Worm (Caenorhabditis elegans) whole organism, late embryonic: ENCODE results near the gene Y62F5A.12.

Experiments used
- C08G9.2 ChIP-seq: sonication (generic microtip); optimal IDR thresholded peaks from 2 replicates; lab custom pipeline; 2016; ENCODE audit warnings: mild to moderate bottlenecking, missing genetic modification characterization, moderate library complexity, missing compliant biosample characterization
- C38D4.7 ChIP-seq: fragments of 200-800 bp; sonication (Bioruptor generic); optimal IDR thresholded peaks from 2 replicates; lab custom pipeline; 2018; ENCODE audit warnings: mild to moderate bottlenecking, missing genetic modification characterization, moderate library complexity, missing compliant biosample characterization
- K02D7.2 ChIP-seq: sonication (generic microtip); optimal IDR thresholded peaks from 2 replicates; lab custom pipeline; 2017; ENCODE audit warnings: mild to moderate bottlenecking, missing genetic modification characterization, missing compliant biosample characterization
- K09A11.1 ChIP-seq: sonication (generic microtip); optimal IDR thresholded peaks from 2 replicates; lab custom pipeline; 2017; ENCODE audit warnings: antibody characterized with exemption, mild to moderate bottlenecking, missing genetic modification characterization, missing compliant biosample characterization; ENCODE audit not compliant: insufficient read depth
- T23F11.4 ChIP-seq: fragments of 200-800 bp; sonication (Bioruptor generic); optimal IDR thresholded peaks from 2 replicates; lab custom pipeline; 2018; ENCODE audit warnings: mild to moderate bottlenecking, missing genetic modification characterization, missing compliant biosample characterization
- Y22D7AL.16 ChIP-seq: sonication (generic microtip); optimal IDR thresholded peaks from 2 replicates; lab custom pipeline; 2016; ENCODE audit warnings: missing genetic modification characterization, missing compliant biosample characterization
- ahr-1 ChIP-seq: sonication (generic microtip); optimal IDR thresholded peaks from 2 replicates; lab custom pipeline; 2016; ENCODE audit warnings: missing genetic modification characterization, missing compliant biosample characterization
- ama-1 ChIP-seq: fragments of 150-350 bp; optimal IDR thresholded peaks from 2 replicates; lab custom pipeline; 2014
- ceh-14 ChIP-seq: sonication (generic microtip); optimal IDR thresholded peaks from 2 replicates; lab custom pipeline; 2016; ENCODE audit warnings: missing genotype, missing genetic modification characterization, missing compliant biosample characterization
- ceh-18 ChIP-seq: sonication (generic microtip); optimal IDR thresholded peaks from 2 replicates; lab custom pipeline; 2016; ENCODE audit warnings: missing genetic modification characterization, missing compliant biosample characterization
- ceh-19 ChIP-seq: fragments of 200-800 bp; sonication (Bioruptor generic); optimal IDR thresholded peaks from 2 replicates; lab custom pipeline; 2018; ENCODE audit warnings: mild to moderate bottlenecking, missing genetic modification characterization, missing compliant biosample characterization
- ceh-2 ChIP-seq: sonication (generic microtip); optimal IDR thresholded peaks from 2 replicates; lab custom pipeline; 2016; ENCODE audit warnings: missing genotype, missing genetic modification characterization, missing compliant biosample characterization
- ceh-24 ChIP-seq: sonication (generic microtip); optimal IDR thresholded peaks from 2 replicates; lab custom pipeline; 2016; ENCODE audit warnings: mild to moderate bottlenecking, missing genetic modification characterization, missing compliant biosample characterization
- ceh-30 ChIP-seq: fragments of 150-350 bp; optimal IDR thresholded peaks from 2 replicates; lab custom pipeline; 2014; ENCODE audit warnings: missing biosample characterization, missing genetic modification characterization
- ceh-31 ChIP-seq: sonication (generic microtip); optimal IDR thresholded peaks from 2 replicates; lab custom pipeline; 2016; ENCODE audit warnings: missing genetic modification characterization, missing compliant biosample characterization
- ceh-45 ChIP-seq: fragments of 200-800 bp; sonication (Bioruptor generic); IDR thresholded peaks from 2 replicates; pipeline ENCODE4 v1.3.6; 2022; ENCODE audit warnings: missing genetic modification reagents, missing genetic modification characterization, missing compliant biosample characterization
- ceh-48 ChIP-seq: sonication (generic microtip); optimal IDR thresholded peaks from 2 replicates; lab custom pipeline; 2016; ENCODE audit warnings: missing genetic modification characterization, inconsistent platforms, missing compliant biosample characterization
- ceh-6 ChIP-seq: fragments of 200-800 bp; sonication (Bioruptor generic); optimal IDR thresholded peaks from 2 replicates; lab custom pipeline; 2018; ENCODE audit warnings: mild to moderate bottlenecking, missing genetic modification characterization, missing compliant biosample characterization
- dmd-4 ChIP-seq: sonication (generic microtip); optimal IDR thresholded peaks from 2 replicates; lab custom pipeline; 2016; ENCODE audit warnings: borderline replicate concordance, missing genetic modification characterization, missing compliant biosample characterization
- elt-2 ChIP-seq: sonication (generic microtip); optimal IDR thresholded peaks from 2 replicates; lab custom pipeline; 2016; ENCODE audit warnings: missing genetic modification reagents, missing genetic modification characterization, missing compliant biosample characterization
- elt-4 ChIP-seq: sonication (generic microtip); optimal IDR thresholded peaks from 2 replicates; lab custom pipeline; 2016; ENCODE audit warnings: missing genetic modification characterization, missing compliant biosample characterization
- fkh-6 ChIP-seq: sonication (generic microtip); optimal IDR thresholded peaks from 2 replicates; lab custom pipeline; 2016; ENCODE audit warnings: missing genetic modification characterization, missing compliant biosample characterization
- hlh-13 ChIP-seq: fragments of 200-800 bp; sonication (Bioruptor generic); optimal IDR thresholded peaks from 2 replicates; lab custom pipeline; 2018; ENCODE audit warnings: mild to moderate bottlenecking, missing genetic modification characterization, missing compliant biosample characterization
- hlh-15 ChIP-seq: sonication (generic microtip); optimal IDR thresholded peaks from 2 replicates; lab custom pipeline; 2016; ENCODE audit warnings: missing genetic modification characterization, missing compliant biosample characterization
- hlh-30 ChIP-seq: sonication (generic microtip); optimal IDR thresholded peaks from 2 replicates; lab custom pipeline; 2017; ENCODE audit warnings: antibody characterized with exemption, missing genetic modification characterization, missing compliant biosample characterization; ENCODE audit not compliant: insufficient read depth
- hlh-6 ChIP-seq: sonication (generic microtip); optimal IDR thresholded peaks from 2 replicates; lab custom pipeline; 2016; ENCODE audit warnings: missing genotype, missing genetic modification characterization, missing compliant biosample characterization
- hlh-8 ChIP-seq: sonication (generic microtip); optimal IDR thresholded peaks from 2 replicates; lab custom pipeline; 2016; ENCODE audit warnings: missing genotype, missing genetic modification characterization, missing compliant biosample characterization
- lim-6 ChIP-seq: sonication (generic microtip); optimal IDR thresholded peaks from 2 replicates; lab custom pipeline; 2016; ENCODE audit warnings: missing genetic modification characterization, missing compliant biosample characterization
- nfya-1 ChIP-seq: sonication (generic microtip); optimal IDR thresholded peaks from 2 replicates; lab custom pipeline; 2017; ENCODE audit warnings: missing genetic modification characterization, mild to moderate bottlenecking, missing compliant biosample characterization, antibody characterized with exemption, moderate library complexity
- nhr-11 ChIP-seq: fragments of 150-350 bp; optimal IDR thresholded peaks from 2 replicates; lab custom pipeline; 2014; ENCODE audit warnings: missing biosample characterization, missing genetic modification characterization
- npax-4 ChIP-seq: sonication (generic microtip); optimal IDR thresholded peaks from 2 replicates; lab custom pipeline; 2016; ENCODE audit warnings: missing genetic modification characterization, missing compliant biosample characterization
- pag-3 ChIP-seq: sonication (generic microtip); optimal IDR thresholded peaks from 2 replicates; lab custom pipeline; 2016; ENCODE audit warnings: missing compliant biosample characterization, missing genetic modification characterization, borderline replicate concordance
- pat-9 ChIP-seq: fragments of 200-800 bp; sonication (Bioruptor generic); optimal IDR thresholded peaks from 2 replicates; lab custom pipeline; 2018; ENCODE audit warnings: mild to moderate bottlenecking, missing genetic modification characterization, moderate library complexity, missing compliant biosample characterization
- pax-1 ChIP-seq: fragments of 150-350 bp; optimal IDR thresholded peaks from 2 replicates; lab custom pipeline; 2014; ENCODE audit warnings: missing biosample characterization, missing genetic modification characterization
- pha-2 ChIP-seq: sonication (generic microtip); optimal IDR thresholded peaks from 2 replicates; lab custom pipeline; 2017; ENCODE audit warnings: mild to moderate bottlenecking, missing genetic modification characterization, missing compliant biosample characterization
- pqm-1 ChIP-seq: sonication (generic microtip); optimal IDR thresholded peaks from 2 replicates; lab custom pipeline; 2016; ENCODE audit warnings: missing genetic modification characterization, missing compliant biosample characterization
- pros-1 ChIP-seq: fragments of 150-350 bp; optimal IDR thresholded peaks from 2 replicates; lab custom pipeline; 2014; ENCODE audit warnings: missing biosample characterization, missing genetic modification reagents, missing genetic modification characterization
- ref-2 ChIP-seq: sonication (generic microtip); optimal IDR thresholded peaks from 2 replicates; lab custom pipeline; 2016; ENCODE audit warnings: missing genetic modification characterization, missing compliant biosample characterization
- rnt-1 ChIP-seq: sonication (generic microtip); optimal IDR thresholded peaks from 2 replicates; lab custom pipeline; 2016; ENCODE audit warnings: missing genetic modification characterization, missing compliant biosample characterization
- sdc-2 ChIP-seq: sonication (generic microtip); optimal IDR thresholded peaks from 2 replicates; lab custom pipeline; 2016; ENCODE audit warnings: missing genotype, missing genetic modification characterization, missing compliant biosample characterization
- sox-2 ChIP-seq: fragments of 200-800 bp; sonication (Bioruptor generic); IDR thresholded peaks from 2 replicates; pipeline ENCODE4 v1.3.6; 2022; ENCODE audit warnings: missing genetic modification reagents, missing genetic modification characterization, missing compliant biosample characterization
- sox-4 ChIP-seq: sonication (generic microtip); optimal IDR thresholded peaks from 2 replicates; lab custom pipeline; 2017; ENCODE audit warnings: mild to moderate bottlenecking, missing genetic modification characterization, inconsistent platforms, missing compliant biosample characterization
- syd-9 ChIP-seq: sonication (generic microtip); optimal IDR thresholded peaks from 2 replicates; lab custom pipeline; 2016; ENCODE audit warnings: mild to moderate bottlenecking, missing genetic modification characterization, moderate library complexity, missing compliant biosample characterization
- tbx-2 ChIP-seq: sonication (generic microtip); optimal IDR thresholded peaks from 2 replicates; lab custom pipeline; 2016; ENCODE audit warnings: missing genetic modification characterization, missing compliant biosample characterization
- tbx-7 ChIP-seq: sonication (generic microtip); optimal IDR thresholded peaks from 2 replicates; lab custom pipeline; 2016; ENCODE audit warnings: missing genotype, missing genetic modification characterization, missing compliant biosample characterization
- ttx-3 ChIP-seq: sonication (generic microtip); optimal IDR thresholded peaks from 2 replicates; lab custom pipeline; 2016; ENCODE audit warnings: missing genetic modification reagents, missing genetic modification characterization, missing compliant biosample characterization
- unc-3 ChIP-seq, 2 experiments: fragments of 200-800 bp in 1 of 2; sonication (Bioruptor generic) in 1 of 2; sonication (generic microtip) in 1 of 2; conservative IDR thresholded peaks in 1 of 2; optimal IDR thresholded peaks in 1 of 2; 2 replicates each; pipeline versions ENCODE4 v1.3.6 to Lab custom; 2016 to 2022; ENCODE audit warnings: missing compliant biosample characterization in 2 of 2, missing genetic modification characterization in 2 of 2, missing genetic modification reagents in 1 of 2
- zip-5 ChIP-seq: sonication (generic microtip); optimal IDR thresholded peaks from 2 replicates; lab custom pipeline; 2016; ENCODE audit warnings: missing genetic modification characterization, missing compliant biosample characterization

The Y62F5A.12 gene

ce11 chrII:11538741-11539140, 4.5 kb upstream of the Y62F5A.12 start, which contains the start of gene Y62F5A.9:
Gene Y62F5A.9, minus strand, starts transcription at chrII:11538841.
- TF ChIP-seq hlh-13 (no peak), ceh-24 (tag; lab: Kevin White, UChicago) (no peak), K09A11.1 (tag; lab: Kevin White, UChicago) (no peak), ama-1 (lab: Kevin White, UChicago) (no peak), hlh-15 (tag; lab: Kevin White, UChicago) (no peak), npax-4 (tag; lab: Kevin White, UChicago) (no peak), K02D7.2 (tag; lab: Kevin White, UChicago) (no peak), pqm-1 (tag; lab: Kevin White, UChicago) (no peak), hlh-6 (tag; lab: Kevin White, UChicago) (no peak), pha-2 (no peak), pag-3 (tag; lab: Kevin White, UChicago) (no peak), pros-1 (tag; lab: Kevin White, UChicago) (no peak)

ce11 chrII:11537606-11538016, 3.3 kb upstream of the Y62F5A.12 start:
- TF ChIP-seq rnt-1 (tag; lab: Kevin White, UChicago) = no peak
- peak; percentile 96 for TF ChIP-seq ama-1 (lab: Kevin White, UChicago)
- TF ChIP-seq, all 69 proteins: peak for 1

- TF ChIP-seq ceh-18 (tag; lab: Kevin White, UChicago) (no peak), ceh-45 (GFP tag; lab: Robert Waterston, UW) (no peak), ceh-19 (GFP tag; lab: Kevin White, UChicago) (peak; percentile 58), ceh-2 (tag; lab: Kevin White, UChicago) (peak; percentile 31), ttx-3 (tag; lab: Kevin White, UChicago) (no peak), C38D4.7 (GFP tag; lab: Kevin White, UChicago) (no peak), ceh-6 (GFP tag; lab: Kevin White, UChicago) (peak; percentile 17), sdc-2 (no peak), elt-2 (tag; lab: Kevin White, UChicago) (no peak), pax-1 (tag; lab: Kevin White, UChicago) (peak; percentile 28), rnt-1 (tag; lab: Kevin White, UChicago) (peak; percentile 49), ceh-48 (tag; lab: Kevin White, UChicago) (peak; percentile 22), C08G9.2 (tag; lab: Kevin White, UChicago) (peak; percentile 33), pqm-1 (tag; lab: Kevin White, UChicago) (no peak), fkh-6 (no peak), pha-2 (no peak), nfya-1 (tag; lab: Kevin White, UChicago) (peak; percentile 45), zip-5 (tag; lab: Kevin White, UChicago) (no peak), nhr-11 (tag; lab: Kevin White, UChicago) (no peak), tbx-2 (tag; lab: Kevin White, UChicago) (peak; percentile 13), lim-6 (no peak), hlh-30 (tag; lab: Kevin White, UChicago) (peak; percentile 80), ceh-14 (tag; lab: Kevin White, UChicago) (peak; percentile 16), sox-4 (tag; lab: Kevin White, UChicago) (no peak), tbx-7 (tag; lab: Kevin White, UChicago) (no peak), syd-9 (tag; lab: Kevin White, UChicago) (peak; percentile 32), ahr-1 (no peak), hlh-8 (tag; lab: Kevin White, UChicago) (no peak), ref-2 (tag; lab: Kevin White, UChicago) (peak; percentile 52), T23F11.4 (GFP tag; lab: Kevin White, UChicago) (peak; percentile 5), ceh-30 (no peak), pag-3 (tag; lab: Kevin White, UChicago) (no peak), hlh-6 (tag; lab: Kevin White, UChicago) (no peak), dmd-4 (tag; lab: Kevin White, UChicago) (peak; percentile 41), sox-2 (no peak), ceh-31 (peak; percentile 66), elt-4 (tag; lab: Kevin White, UChicago) (no peak), pat-9 (tag; lab: Kevin White, UChicago) (no peak), Y22D7AL.16 (tag; lab: Kevin White, UChicago) (no peak), unc-3 (GFP tag; conservative IDR thresholded peaks at IDR 0.05; lab: Robert Waterston, UW) (no peak), unc-3 (tag; optimal IDR thresholded peaks at IDR 0.05; lab: Kevin White, UChicago) (no peak)
Observed at ce11 chrII:11537115-11537514, 2.8 kb upstream of the Y62F5A.12 start.
